Fruit fly (Drosophila melanogaster) whole organism, embryonic: ENCODE results near the gene Tip60.
A peak's percentile ranks its signal among the peaks of the same experiment; 100 is the strongest.

ENCODE experiments used
- CG10209 ChIP-seq: fragments of 200-800 bp; sonication (Bioruptor generic); optimal IDR thresholded peaks from 3 replicates; lab custom pipeline; 2017; ENCODE audit warnings: missing biosample characterization, mild to moderate bottlenecking, missing genetic modification characterization, missing genetic modification reagents
- CG10959 ChIP-seq: fragments of 200-800 bp; sonication (Bioruptor generic); IDR thresholded peaks from 2 replicates; pipeline ENCODE4 v1.3.6; 2022; ENCODE audit warnings: missing biosample characterization, missing genetic modification characterization
- CG11695 ChIP-seq: fragments of 200-800 bp; sonication (Bioruptor generic); IDR thresholded peaks from 3 replicates; pipeline ENCODE4 v1.3.6; 2022; ENCODE audit warnings: missing biosample characterization, missing genetic modification characterization
- CG11696 ChIP-seq: fragments of 200-800 bp; sonication (Bioruptor generic); IDR thresholded peaks from 2 replicates; pipeline ENCODE4 v1.3.6; 2022; ENCODE audit warnings: missing biosample characterization, missing genetic modification characterization
- CG12104 ChIP-seq: fragments of 200-800 bp; sonication (Bioruptor generic); optimal IDR thresholded peaks from 3 replicates; lab custom pipeline; 2016; ENCODE audit warnings: missing biosample characterization, missing genetic modification characterization
- CG13624 ChIP-seq: fragments of 200-800 bp; sonication (Bioruptor generic); optimal IDR thresholded peaks from 2 replicates; lab custom pipeline; 2016; ENCODE audit warnings: missing biosample characterization, missing genetic modification characterization
- CG14050 ChIP-seq: fragments of 200-800 bp; sonication (Bioruptor generic); IDR thresholded peaks from 3 replicates; pipeline ENCODE4 v1.3.6; 2022; ENCODE audit warnings: missing biosample characterization, missing genetic modification characterization
- CG14860 ChIP-seq: fragments of 200-800 bp; sonication (Bioruptor generic); IDR thresholded peaks from 3 replicates; pipeline ENCODE4 v1.3.6; 2022; ENCODE audit warnings: missing biosample characterization, missing genetic modification characterization; ENCODE audit not compliant: partially characterized antibody
- CG1603 ChIP-seq: fragments of 200-800 bp; sonication (Bioruptor generic); optimal IDR thresholded peaks from 2 replicates; lab custom pipeline; 2019; ENCODE audit warnings: missing biosample characterization, mild to moderate bottlenecking, missing genetic modification characterization, moderate library complexity
- CG16815 ChIP-seq: fragments of 200-800 bp; sonication (Bioruptor generic); optimal IDR thresholded peaks from 3 replicates; lab custom pipeline; 2017; ENCODE audit warnings: missing biosample characterization, mild to moderate bottlenecking, missing genetic modification characterization
- CG17359 ChIP-seq: fragments of 200-800 bp; sonication (Bioruptor generic); optimal IDR thresholded peaks from 3 replicates; lab custom pipeline; 2018; ENCODE audit warnings: missing biosample characterization, mild to moderate bottlenecking, missing genetic modification characterization, moderate library complexity
- CG17829 ChIP-seq: fragments of 200-800 bp; optimal IDR thresholded peaks from 2 replicates; lab custom pipeline; 2019; ENCODE audit warnings: missing biosample characterization, mild to moderate bottlenecking, missing genetic modification characterization, moderate library complexity
- CG2202 ChIP-seq: fragments of 200-800 bp; sonication (Bioruptor generic); optimal IDR thresholded peaks from 2 replicates; lab custom pipeline; 2018; ENCODE audit warnings: missing biosample characterization, mild to moderate bottlenecking, missing genetic modification characterization
- CG2712 ChIP-seq: fragments of 200-800 bp; optimal IDR thresholded peaks from 3 replicates; lab custom pipeline; 2019; ENCODE audit warnings: missing biosample characterization, mild to moderate bottlenecking, missing genetic modification characterization, moderate library complexity
- CG34422 ChIP-seq: fragments of 200-800 bp; sonication (Bioruptor generic); IDR thresholded peaks from 3 replicates; pipeline ENCODE4 v1.3.6; 2022; ENCODE audit warnings: missing biosample characterization, missing genetic modification characterization
- CG4617 ChIP-seq: fragments of 200-800 bp; sonication (Bioruptor generic); optimal IDR thresholded peaks from 3 replicates; lab custom pipeline; 2016; ENCODE audit warnings: missing biosample characterization, missing genetic modification characterization, borderline replicate concordance
- CG6683 ChIP-seq: fragments of 200-800 bp; sonication (Bioruptor generic); optimal IDR thresholded peaks from 2 replicates; lab custom pipeline; 2017; ENCODE audit warnings: missing biosample characterization, mild to moderate bottlenecking, missing genetic modification characterization, missing genetic modification reagents
- CG6813 ChIP-seq: fragments of 200-800 bp; sonication (Bioruptor generic); optimal IDR thresholded peaks from 2 replicates; lab custom pipeline; 2017; ENCODE audit warnings: missing biosample characterization, missing genetic modification characterization, mild to moderate bottlenecking, moderate library complexity, missing genetic modification reagents
- CG6854 ChIP-seq: fragments of 200-800 bp; sonication (Bioruptor generic); optimal IDR thresholded peaks from 3 replicates; lab custom pipeline; 2017; ENCODE audit warnings: missing biosample characterization, mild to moderate bottlenecking, missing genetic modification characterization
- CG7271 ChIP-seq: fragments of 200-800 bp; sonication (Bioruptor generic); optimal IDR thresholded peaks from 2 replicates; lab custom pipeline; 2018; ENCODE audit warnings: missing biosample characterization, mild to moderate bottlenecking, missing genetic modification characterization, moderate library complexity
- CG7839 ChIP-seq: fragments of 200-800 bp; sonication (Bioruptor generic); optimal IDR thresholded peaks from 3 replicates; lab custom pipeline; 2018; ENCODE audit warnings: missing biosample characterization, mild to moderate bottlenecking, missing genetic modification characterization, moderate library complexity
- CG7928 ChIP-seq: fragments of 200-800 bp; sonication (Bioruptor generic); optimal IDR thresholded peaks from 2 replicates; lab custom pipeline; 2017; ENCODE audit warnings: missing biosample characterization, mild to moderate bottlenecking, missing genetic modification characterization
- CG8290 ChIP-seq, 3 experiments: fragments of 200-800 bp; sonication (Bioruptor generic); optimal IDR thresholded peaks; 2 replicates each; lab custom pipeline; 2016 to 2019; ENCODE audit warnings: missing biosample characterization in 3 of 3, missing genetic modification characterization in 3 of 3, mild to moderate bottlenecking in 2 of 3, moderate library complexity in 1 of 3
- CoRest ChIP-seq: fragments of 200-800 bp; sonication (Bioruptor generic); optimal IDR thresholded peaks from 3 replicates; lab custom pipeline; 2018; ENCODE audit warnings: missing biosample characterization, mild to moderate bottlenecking, missing genetic modification characterization, moderate library complexity
- Dfd ChIP-seq, 2 experiments: fragments of >200 bp; optimal IDR thresholded peaks; 2 replicates each; lab custom pipeline; 2017; ENCODE audit warnings: missing biosample characterization in 2 of 2, missing genetic modification characterization in 2 of 2
- Dp ChIP-seq: fragments of 200-800 bp; sonication (Bioruptor generic); optimal IDR thresholded peaks from 2 replicates; lab custom pipeline; 2018; ENCODE audit warnings: missing biosample characterization, mild to moderate bottlenecking, missing genetic modification characterization, moderate library complexity
- Ets65A ChIP-seq: fragments of 200-800 bp; sonication (Bioruptor generic); peaks from one replicate; lab custom pipeline; 2016; ENCODE audit warnings: missing biosample characterization, missing genetic modification characterization
- Fer1 ChIP-seq: fragments of 200-800 bp; sonication (Bioruptor generic); optimal IDR thresholded peaks from 2 replicates; lab custom pipeline; 2017; ENCODE audit warnings: missing biosample characterization, mild to moderate bottlenecking, missing genetic modification characterization
- Hr78 ChIP-seq, 2 experiments: fragments of 200-800 bp in 1 of 2; fragments of >200 bp in 1 of 2; sonication (Bioruptor generic) in 1 of 2; optimal IDR thresholded peaks; 2 replicates each; lab custom pipeline; 2017 to 2019; ENCODE audit warnings: missing biosample characterization in 2 of 2, missing genetic modification characterization in 2 of 2, mild to moderate bottlenecking in 1 of 2, moderate library complexity in 1 of 2
- Oaz ChIP-seq: fragments of 200-800 bp; sonication (Bioruptor generic); IDR thresholded peaks from 2 replicates; pipeline ENCODE4 v1.3.6; 2022; ENCODE audit warnings: missing biosample characterization, missing genetic modification characterization
- Pdp1 ChIP-seq, 2 experiments: fragments of 200-800 bp; sonication (Bioruptor generic); optimal IDR thresholded peaks; 3 replicates each; lab custom pipeline; 2016; ENCODE audit warnings: missing biosample characterization in 2 of 2, missing genetic modification characterization in 2 of 2, mild to moderate bottlenecking in 1 of 2, moderate library complexity in 1 of 2
- Sox100B ChIP-seq: fragments of 200-800 bp; sonication (Bioruptor generic); optimal IDR thresholded peaks from 3 replicates; lab custom pipeline; 2018; ENCODE audit warnings: missing biosample characterization, mild to moderate bottlenecking, missing genetic modification characterization
- Spps ChIP-seq: fragments of 200-800 bp; sonication (Bioruptor generic); optimal IDR thresholded peaks from 2 replicates; lab custom pipeline; 2018; ENCODE audit warnings: missing biosample characterization, mild to moderate bottlenecking, missing genetic modification characterization
- Xrp1 ChIP-seq: fragments of 200-800 bp; sonication (Bioruptor generic); IDR thresholded peaks from 2 replicates; pipeline ENCODE4 v1.3.6; 2022; ENCODE audit warnings: missing biosample characterization, missing genetic modification characterization
- az2 ChIP-seq: fragments of 200-800 bp; sonication (Bioruptor generic); optimal IDR thresholded peaks from 3 replicates; lab custom pipeline; 2016; ENCODE audit warnings: missing biosample characterization, missing genetic modification characterization
- bsh ChIP-seq, 2 experiments: fragments of 200-800 bp; sonication (Bioruptor generic); optimal IDR thresholded peaks; 2 replicates each; lab custom pipeline; 2017 to 2018; ENCODE audit warnings: mild to moderate bottlenecking in 2 of 2, missing biosample characterization in 2 of 2, missing genetic modification characterization in 2 of 2, moderate library complexity in 1 of 2
- dati ChIP-seq: fragments of 200-800 bp; sonication (Bioruptor generic); IDR thresholded peaks from 2 replicates; pipeline ENCODE4 v1.3.6; 2022; ENCODE audit warnings: missing biosample characterization, missing genetic modification characterization
- esg ChIP-seq: fragments of 200-800 bp; sonication (Bioruptor generic); conservative IDR thresholded peaks from 2 replicates; pipeline ENCODE4 v1.3.6; 2022; ENCODE audit warnings: missing biosample characterization, missing genetic modification characterization
- gfzf ChIP-seq: fragments of 200-800 bp; sonication (Bioruptor generic); optimal IDR thresholded peaks from 2 replicates; lab custom pipeline; 2016; ENCODE audit warnings: missing biosample characterization, mild to moderate bottlenecking, missing genetic modification characterization, moderate library complexity
- mld ChIP-seq: fragments of 200-800 bp; sonication (Bioruptor generic); IDR thresholded peaks from 3 replicates; pipeline ENCODE4 v1.3.6; 2022; ENCODE audit warnings: missing biosample characterization, missing genetic modification characterization; ENCODE audit not compliant: partially characterized antibody
- nerfin-1 ChIP-seq: fragments of 200-800 bp; sonication (Bioruptor generic); optimal IDR thresholded peaks from 3 replicates; lab custom pipeline; 2019; ENCODE audit warnings: missing biosample characterization, mild to moderate bottlenecking, missing genetic modification characterization, moderate library complexity
- onecut ChIP-seq: fragments of 200-800 bp; sonication (Bioruptor generic); IDR thresholded peaks from 2 replicates; pipeline ENCODE4 v1.3.6; 2022; ENCODE audit warnings: missing biosample characterization, missing genetic modification characterization
- pum ChIP-seq: fragments of 200-800 bp; sonication (Bioruptor generic); optimal IDR thresholded peaks from 2 replicates; lab custom pipeline; 2016; ENCODE audit warnings: missing biosample characterization, missing genetic modification characterization
- repo ChIP-seq: fragments of 200-800 bp; sonication (Bioruptor generic); optimal IDR thresholded peaks from 2 replicates; lab custom pipeline; 2016; ENCODE audit warnings: missing biosample characterization, missing genetic modification characterization
- rib ChIP-seq: fragments of 200-800 bp; sonication (Bioruptor generic); IDR thresholded peaks from 2 replicates; pipeline ENCODE4 v1.3.6; 2022; ENCODE audit warnings: missing biosample characterization, missing genetic modification characterization
- row ChIP-seq: fragments of 200-800 bp; sonication (Bioruptor generic); IDR thresholded peaks from 3 replicates; pipeline ENCODE4 v1.3.6; 2022; ENCODE audit warnings: missing biosample characterization, missing genetic modification characterization
- sim ChIP-seq: fragments of 200-800 bp; sonication (Bioruptor generic); IDR thresholded peaks from 2 replicates; pipeline ENCODE4 v1.3.6; 2022; ENCODE audit warnings: missing biosample characterization, missing genetic modification characterization
- sob ChIP-seq: fragments of 200-800 bp; sonication (Bioruptor generic); IDR thresholded peaks from 2 replicates; pipeline ENCODE4 v1.3.6; 2022; ENCODE audit warnings: missing biosample characterization, missing genetic modification characterization
- trh ChIP-seq: fragments of 200-800 bp; sonication (Bioruptor generic); optimal IDR thresholded peaks from 2 replicates; lab custom pipeline; 2016; ENCODE audit warnings: missing biosample characterization, missing genetic modification characterization
- zen ChIP-seq: fragments of 200-800 bp; sonication (Bioruptor generic); optimal IDR thresholded peaks from 3 replicates; lab custom pipeline; 2018; ENCODE audit warnings: missing biosample characterization, mild to moderate bottlenecking, missing genetic modification characterization, moderate library complexity

Gene Tip60

dm6 chrX:4106756-4107155 lies 10.5 kb downstream of the Tip60 start (continued):
- TF ChIP-seq CoRest (tag; lab: Kevin White, UChicago) (peak; percentile 29), Sox100B (no peak), Dp (GFP tag; lab: Kevin White, UChicago) (no peak), CG6854 (GFP tag; lab: Kevin White, UChicago) (no peak), CG34422 (GFP tag; lab: Robert Waterston, UW) (no peak), nerfin-1 (tag; lab: Kevin White, UChicago) (peak; percentile 13), rib (GFP tag; lab: Robert Waterston, UW) (no peak), sob (GFP tag; lab: Robert Waterston, UW) (0 out of 2 replicates have a peak, but pooled peaks have one; percentile 28), gfzf (GFP tag; lab: Kevin White, UChicago) (no peak), CG6813 (GFP tag; lab: Kevin White, UChicago) (peak; percentile 55), CG11695 (GFP tag; lab: Robert Waterston, UW) (peak; percentile 46; the same call in 1 of the 3 replicates), Fer1 (GFP tag; lab: Kevin White, UChicago) (peak; percentile 25), CG2202 (tag; lab: Kevin White, UChicago) (no peak), CG6683 (GFP tag; lab: Kevin White, UChicago) (no peak), CG10209 (no peak), dati (GFP tag; lab: Robert Waterston, UW) (no peak), CG13624 (GFP tag; lab: Kevin White, UChicago) (no peak), CG1603 (tag; lab: Kevin White, UChicago) (peak; percentile 51), Ets65A (GFP tag; lab: Kevin White, UChicago) (peak; percentile 93), CG4617 (GFP tag; lab: Kevin White, UChicago) (no peak), CG17829 (tag; lab: Kevin White, UChicago) (peak; percentile 48), bsh (GFP tag; optimal IDR thresholded peaks at IDR 0.05; lab: Kevin White, UChicago) (peak; percentile 3 to 53), repo (GFP tag; lab: Kevin White, UChicago) (no peak), CG7839 (tag; lab: Kevin White, UChicago) (peak; percentile 56), CG14050 (GFP tag; lab: Robert Waterston, UW) (no peak), trh (GFP tag; lab: Kevin White, UChicago) (no peak), row (GFP tag; lab: Robert Waterston, UW) (peak; percentile 41; the same call in 2 of the 3 replicates), CG2712 (tag; lab: Kevin White, UChicago) (peak; percentile 63), Dfd (GFP tag; optimal IDR thresholded peaks at IDR 0.05; lab: Kevin White, UChicago) (no peak), CG11696 (GFP tag; lab: Robert Waterston, UW) (peak; percentile 77), CG16815 (GFP tag; lab: Kevin White, UChicago) (peak; percentile 29), mld (GFP tag; lab: Robert Waterston, UW) (no peak), CG12104 (GFP tag; lab: Kevin White, UChicago) (no peak), Hr78 (GFP tag; optimal IDR thresholded peaks at IDR 0.05; lab: Kevin White, UChicago) (no peak), esg (GFP tag; lab: Robert Waterston, UW) (0 out of 2 replicates have a peak, but pooled peaks have one; percentile 6), az2 (GFP tag; lab: Kevin White, UChicago) (peak; percentile 22), CG7928 (GFP tag; lab: Kevin White, UChicago) (no peak), Spps (tag; lab: Kevin White, UChicago) (no peak), CG8290 (GFP tag; optimal IDR thresholded peaks at IDR 0.05; lab: Kevin White, UChicago) (no peak), CG8290 (tag; optimal IDR thresholded peaks at IDR 0.05; lab: Kevin White, UChicago) (peak in 1 of 2 experiments; percentile 35), CG7271 (tag; lab: Kevin White, UChicago) (no peak), Xrp1 (GFP tag; lab: Robert Waterston, UW) (peak; percentile 37; the same call in 1 of the 2 replicates), CG10959 (GFP tag; lab: Robert Waterston, UW) (no peak), CG17359 (tag; lab: Kevin White, UChicago) (peak; percentile 29), sim (GFP tag; lab: Robert Waterston, UW) (no peak), CG14860 (GFP tag; lab: Robert Waterston, UW) (no peak), pum (GFP tag; lab: Kevin White, UChicago) (peak; percentile 25), Oaz (no peak), Pdp1 (GFP tag; optimal IDR thresholded peaks at IDR 0.05; lab: Kevin White, UChicago) (peak in 1 of 2 experiments; percentile 8), onecut (GFP tag; lab: Robert Waterston, UW) (no peak), zen (peak; percentile 7)
